Worm (Caenorhabditis elegans): ENCODE measurements around the gene ugt-49.

DNA sequence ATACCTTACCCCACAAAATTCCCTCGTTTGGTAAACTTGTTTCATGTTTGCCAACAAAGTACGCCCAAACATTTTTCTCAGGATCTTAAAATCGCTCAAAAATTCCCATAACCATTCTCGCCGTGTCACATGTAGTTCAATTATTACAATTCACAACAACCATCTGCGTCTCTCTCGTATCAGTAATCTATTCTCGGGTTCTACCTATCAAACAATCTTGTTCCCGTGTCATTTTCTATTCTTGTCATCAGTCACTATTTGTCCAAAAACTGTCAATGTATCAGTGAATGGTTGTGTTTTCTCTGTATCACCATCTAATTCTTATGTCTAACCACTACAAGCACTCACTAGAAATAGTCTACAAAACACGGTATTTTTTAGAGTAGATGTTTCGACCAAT, 944 bp upstream of the ugt-49 start:
- TF ChIP-seq ztf-29 (GFP tag; IDR thresholded peaks at IDR 0.05) (no peak), ztf-23 (GFP tag; IDR thresholded peaks at IDR 0.05) (no peak), ref-1 (GFP tag; conservative IDR thresholded peaks at IDR 0.05) (no peak), med-1 (GFP tag; optimal IDR thresholded peaks at IDR 0.05; ENCODE audit: insufficient read depth) (no peak), cog-1 (tag; optimal IDR thresholded peaks at IDR 0.05) (no peak), klf-2 (GFP tag; conservative IDR thresholded peaks at IDR 0.05) (no peak)

Measured in whole organism, midembryonic.